Worm (Caenorhabditis elegans) whole organism, L2 larva: Measurements from ENCODE around the gene let-754.
"Not testable (repeated sequence)": the region's sequence is repeated elsewhere in the genome, so short reads cannot be mapped to it uniquely, and the experiment has no call there.

Experiments used
- ZK546.5 ChIP-seq: sonication (generic microtip); optimal IDR thresholded peaks from 2 replicates; lab custom pipeline; 2017; ENCODE audit warnings: missing biosample characterization, missing genetic modification characterization
- ama-1 ChIP-seq: fragments of 150-350 bp; optimal IDR thresholded peaks from 2 replicates; lab custom pipeline; 2018; ENCODE audit warnings: inconsistent platforms
- blmp-1 ChIP-seq: sonication (generic microtip); optimal IDR thresholded peaks from 2 replicates; lab custom pipeline; 2017; ENCODE audit warnings: missing genetic modification characterization, mild to moderate bottlenecking, missing compliant biosample characterization, antibody characterized with exemption, moderate library complexity; ENCODE audit not compliant: insufficient read depth
- dmd-4 ChIP-seq: sonication (generic microtip); optimal IDR thresholded peaks from 2 replicates; lab custom pipeline; 2017; ENCODE audit warnings: missing biosample characterization, missing genetic modification characterization
- fos-1 ChIP-seq: fragments of 150-350 bp; optimal IDR thresholded peaks from 2 replicates; lab custom pipeline; 2014; ENCODE audit warnings: missing biosample characterization, missing genetic modification characterization
- mab-5 ChIP-seq: fragments of 150-350 bp; optimal IDR thresholded peaks from 2 replicates; lab custom pipeline; 2014; ENCODE audit warnings: missing biosample characterization, missing genetic modification characterization
- mdl-1 ChIP-seq, 2 experiments: fragments of 150-350 bp in 1 of 2; sonication (generic microtip) in 1 of 2; optimal IDR thresholded peaks; 2 replicates each; lab custom pipeline; 2017; ENCODE audit warnings: missing biosample characterization in 2 of 2, missing genetic modification characterization in 2 of 2
- nhr-23 ChIP-seq: fragments of 150-350 bp; optimal IDR thresholded peaks from 2 replicates; lab custom pipeline; 2014; ENCODE audit warnings: missing biosample characterization, missing genetic modification reagents, missing genetic modification characterization
- nhr-237 ChIP-seq: fragments of 150-350 bp; optimal IDR thresholded peaks from 2 replicates; lab custom pipeline; 2014; ENCODE audit warnings: missing biosample characterization, missing genetic modification characterization
- nhr-77 ChIP-seq: fragments of 150-350 bp; optimal IDR thresholded peaks from 2 replicates; lab custom pipeline; 2014; ENCODE audit warnings: missing biosample characterization, missing genetic modification characterization
- sem-4 ChIP-seq: fragments of 150-350 bp; optimal IDR thresholded peaks from 2 replicates; lab custom pipeline; 2014; ENCODE audit warnings: missing biosample characterization, missing genetic modification reagents, missing genetic modification characterization
- unc-62 ChIP-seq: fragments of 150-350 bp; optimal IDR thresholded peaks from 2 replicates; lab custom pipeline; 2014; ENCODE audit warnings: missing biosample characterization, missing genetic modification reagents, missing genetic modification characterization

- TF ChIP-seq unc-62 (GFP tag; lab: Kevin White, UChicago); dmd-4; mab-5; nhr-23 (tag; lab: Kevin White, UChicago); fos-1 (tag; lab: Kevin White, UChicago); mdl-1 (tag; optimal IDR thresholded peaks at IDR 0.05; lab: Kevin White, UChicago); ZK546.5 (tag; lab: Kevin White, UChicago); nhr-77 (tag; lab: Kevin White, UChicago); ama-1 (lab: Kevin White, UChicago); nhr-237 (tag; lab: Kevin White, UChicago); blmp-1 (tag; lab: Kevin White, UChicago); sem-4 (tag; lab: Kevin White, UChicago): not testable (repeated sequence)
Observed at ce11 chrIII:7958922-7959609, 6.0 kb upstream of the let-754 start, which contains the start of gene F54H12.10.
